Fruit fly (Drosophila melanogaster) whole organism, pupa: ENCODE results near the gene Alp10.

Experiments used
- CG4496 ChIP-seq: fragments of 200-800 bp; sonication (Bioruptor generic); IDR thresholded peaks from 3 replicates; pipeline ENCODE4 v1.3.6; 2022; ENCODE audit warnings: missing biosample characterization, missing genetic modification characterization
- CG8159 ChIP-seq: fragments of 200-800 bp; sonication (Bioruptor generic); optimal IDR thresholded peaks from 3 replicates; lab custom pipeline; 2018; ENCODE audit warnings: missing biosample characterization, mild to moderate bottlenecking, missing genetic modification characterization, moderate library complexity
- CG9948 ChIP-seq: fragments of 200-800 bp; sonication (Bioruptor generic); optimal IDR thresholded peaks from 2 replicates; lab custom pipeline; 2018; ENCODE audit warnings: missing biosample characterization, mild to moderate bottlenecking, missing genetic modification characterization, moderate library complexity
- Pif1B ChIP-seq: fragments of 200-800 bp; sonication (Bioruptor generic); optimal IDR thresholded peaks from 3 replicates; lab custom pipeline; 2016; ENCODE audit warnings: missing biosample characterization, missing genetic modification characterization
- Snoo ChIP-seq: fragments of 200-800 bp; sonication (Bioruptor generic); optimal IDR thresholded peaks from 3 replicates; lab custom pipeline; 2017; ENCODE audit warnings: missing biosample characterization, mild to moderate bottlenecking, missing genetic modification characterization, inconsistent platforms
- fd96Ca ChIP-seq: fragments of 200-800 bp; sonication (Bioruptor generic); IDR thresholded peaks from 3 replicates; pipeline ENCODE4 v1.3.6; 2022; ENCODE audit warnings: missing biosample characterization, missing genetic modification characterization
- gl ChIP-seq: fragments of 200-800 bp; sonication (Bioruptor generic); optimal IDR thresholded peaks from 2 replicates; lab custom pipeline; 2018; ENCODE audit warnings: missing biosample characterization, mild to moderate bottlenecking, missing genetic modification characterization

- TF ChIP-seq CG9948 (tag; lab: Kevin White, UChicago) (no peak), gl (tag; lab: Kevin White, UChicago) (no peak), Pif1B (GFP tag; lab: Kevin White, UChicago) (no peak), CG8159 (tag; lab: Kevin White, UChicago) (no peak), fd96Ca (GFP tag; lab: Robert Waterston, UW) (no peak), Snoo (tag; lab: Kevin White, UChicago) (no peak), CG4496 (GFP tag; lab: Robert Waterston, UW) (no peak)
Observed at dm6 chr3L:5568361-5568760, 26.7 kb downstream of the Alp10 start.
